Fruit fly (Drosophila melanogaster): ENCODE results near the gene CG10589.

Gene CG10589

DNA sequence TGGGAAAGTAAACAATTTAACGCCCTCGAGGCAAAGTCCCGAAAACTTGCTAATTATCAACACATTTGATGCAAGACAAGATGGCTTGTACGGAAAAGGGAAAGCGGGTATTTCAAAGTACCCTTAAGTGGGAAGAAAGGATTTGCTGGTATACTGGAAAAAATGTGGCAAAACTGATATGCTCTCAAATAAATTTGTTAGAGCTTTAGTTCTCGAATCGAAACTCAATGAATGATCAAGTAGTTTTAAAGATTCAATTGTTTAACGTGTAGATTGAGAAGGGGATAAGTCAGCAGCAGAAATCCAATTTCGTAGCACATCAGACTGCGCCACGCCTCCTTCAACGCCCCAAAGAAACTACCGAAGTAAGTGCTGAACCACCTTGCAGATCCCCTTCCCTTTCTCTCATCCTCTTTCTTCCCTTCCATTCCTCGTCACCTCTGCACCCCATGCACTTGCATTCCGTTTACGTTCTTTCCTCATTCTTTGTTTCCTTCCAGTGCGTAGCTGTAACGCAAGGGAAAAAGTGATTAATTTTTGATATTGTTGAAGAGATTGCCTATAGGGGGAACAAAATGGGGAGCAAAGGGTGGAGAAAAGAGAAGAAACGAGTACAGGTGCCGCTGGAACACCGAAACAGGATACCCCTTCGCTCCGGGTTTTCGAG lies 10.5 kb upstream of the CG10589 start:
- TF ChIP-seq CG12768 (GFP tag; optimal IDR thresholded peaks at IDR 0.05) (no peak), Mnt (GFP tag; optimal IDR thresholded peaks at IDR 0.05) (no peak), Crg-1 (GFP tag; optimal IDR thresholded peaks at IDR 0.05) (no peak), Hr96 (GFP tag; optimal IDR thresholded peaks at IDR 0.05) (no peak)

DNA sequence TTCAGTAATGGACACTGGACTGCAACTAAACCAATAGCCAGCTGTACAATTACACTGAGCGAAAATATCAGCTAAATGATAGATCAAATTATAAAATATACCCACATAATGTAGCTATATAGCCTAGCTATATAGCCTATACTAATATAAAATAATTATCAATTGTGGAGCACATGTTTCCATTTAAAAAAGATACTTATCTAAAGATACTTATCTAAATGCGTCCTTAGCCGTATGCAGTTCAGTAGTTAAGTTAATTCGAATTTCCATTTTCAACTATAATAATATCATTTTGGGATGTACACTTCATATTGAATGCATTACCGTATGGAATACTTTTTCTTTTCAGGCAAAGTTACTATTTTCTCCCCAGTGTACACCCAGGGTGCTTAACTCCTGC lies 8.7 kb upstream of the CG10589 start:
- no peak for TF ChIP-seq CG11617 (GFP tag; optimal IDR thresholded peaks at IDR 0.05)
- TF ChIP-seq Hr96 (GFP tag; optimal IDR thresholded peaks at IDR 0.05), result no peak
- TF ChIP-seq CG7045 (GFP tag; optimal IDR thresholded peaks at IDR 0.05), result no peak
- TF ChIP-seq CG1620 (GFP tag; optimal IDR thresholded peaks at IDR 0.05), result no peak
- no peak for TF ChIP-seq CG7101 (tag; optimal IDR thresholded peaks at IDR 0.05)
- no peak for TF ChIP-seq cic (GFP tag; optimal IDR thresholded peaks at IDR 0.05)

DNA sequence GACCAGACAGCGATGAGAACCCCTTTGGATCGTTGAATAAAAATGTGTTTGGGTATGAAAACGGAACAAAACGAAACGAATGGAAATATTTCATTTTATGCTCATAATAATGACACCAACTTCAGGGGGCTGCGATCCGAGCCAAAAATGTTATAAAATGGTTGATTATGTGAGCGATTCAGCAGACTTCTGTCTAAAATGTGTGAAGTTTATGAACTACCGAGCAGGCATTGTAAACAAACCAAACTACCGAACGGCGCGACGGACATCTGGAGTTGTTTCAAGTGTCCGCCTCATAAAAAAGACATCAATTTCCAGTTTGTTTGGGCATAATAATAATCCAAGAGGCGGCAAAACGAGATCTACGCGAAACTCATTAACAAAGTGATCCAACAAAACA lies 7.1 kb upstream of the CG10589 start:
- TF ChIP-seq CG7101 (tag; optimal IDR thresholded peaks at IDR 0.05) (no peak), CG14711 (tag; optimal IDR thresholded peaks at IDR 0.05) (no peak), cnc (optimal IDR thresholded peaks at IDR 0.05) (no peak), Clk (GFP tag; optimal IDR thresholded peaks at IDR 0.05) (no peak), kay (GFP tag; ENCODE audit: borderline replicate concordance) (no peak), ovo (GFP tag; optimal IDR thresholded peaks at IDR 0.05) (no peak), CG33017 (tag; optimal IDR thresholded peaks at IDR 0.05) (no peak), pad (GFP tag; optimal IDR thresholded peaks at IDR 0.05) (no peak), Mnt (GFP tag; optimal IDR thresholded peaks at IDR 0.05) (no peak), CG11617 (GFP tag; optimal IDR thresholded peaks at IDR 0.05) (no peak), bab1 (GFP tag; optimal IDR thresholded peaks at IDR 0.05) (no peak), toe (GFP tag; optimal IDR thresholded peaks at IDR 0.05) (no peak), CG7045 (GFP tag; optimal IDR thresholded peaks at IDR 0.05) (no peak), cic (GFP tag; optimal IDR thresholded peaks at IDR 0.05) (no peak), Hr96 (GFP tag; optimal IDR thresholded peaks at IDR 0.05) (no peak), tj (GFP tag; optimal IDR thresholded peaks at IDR 0.05) (no peak), CG1620 (GFP tag; optimal IDR thresholded peaks at IDR 0.05) (no peak)

DNA sequence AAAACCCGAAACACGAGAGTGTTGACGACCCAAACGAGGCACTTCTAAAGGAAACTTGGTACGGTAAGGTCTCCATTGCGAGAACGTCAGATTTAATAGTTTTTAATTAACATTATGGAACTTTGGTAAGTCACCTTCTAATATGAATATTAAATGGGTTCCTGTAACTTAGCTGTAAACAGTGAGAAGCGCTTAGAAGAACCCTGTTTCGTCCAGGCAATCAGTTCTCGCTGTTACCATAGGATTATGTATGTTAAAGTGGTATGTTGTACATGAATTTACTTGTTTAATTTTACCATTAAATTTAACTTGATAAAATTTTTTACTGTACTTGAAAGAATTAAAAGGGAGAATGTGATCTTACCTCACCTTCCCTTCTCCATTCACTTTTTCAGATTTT lies 5.8 kb upstream of the CG10589 start:
- TF ChIP-seq ovo (GFP tag; optimal IDR thresholded peaks at IDR 0.05) (no peak), CG1620 (GFP tag; optimal IDR thresholded peaks at IDR 0.05) (no peak), bab1 (GFP tag; optimal IDR thresholded peaks at IDR 0.05) (no peak), cic (GFP tag; optimal IDR thresholded peaks at IDR 0.05) (no peak), Clk (GFP tag; optimal IDR thresholded peaks at IDR 0.05) (no peak), CG7101 (tag; optimal IDR thresholded peaks at IDR 0.05) (no peak), cnc (optimal IDR thresholded peaks at IDR 0.05) (no peak), CG5204 (GFP tag; optimal IDR thresholded peaks at IDR 0.05) (no peak), Mnt (GFP tag; optimal IDR thresholded peaks at IDR 0.05) (no peak), kay (GFP tag; ENCODE audit: borderline replicate concordance) (no peak), Hr96 (GFP tag; optimal IDR thresholded peaks at IDR 0.05) (no peak), pad (GFP tag; optimal IDR thresholded peaks at IDR 0.05) (no peak), CG7045 (GFP tag; optimal IDR thresholded peaks at IDR 0.05) (no peak)

DNA sequence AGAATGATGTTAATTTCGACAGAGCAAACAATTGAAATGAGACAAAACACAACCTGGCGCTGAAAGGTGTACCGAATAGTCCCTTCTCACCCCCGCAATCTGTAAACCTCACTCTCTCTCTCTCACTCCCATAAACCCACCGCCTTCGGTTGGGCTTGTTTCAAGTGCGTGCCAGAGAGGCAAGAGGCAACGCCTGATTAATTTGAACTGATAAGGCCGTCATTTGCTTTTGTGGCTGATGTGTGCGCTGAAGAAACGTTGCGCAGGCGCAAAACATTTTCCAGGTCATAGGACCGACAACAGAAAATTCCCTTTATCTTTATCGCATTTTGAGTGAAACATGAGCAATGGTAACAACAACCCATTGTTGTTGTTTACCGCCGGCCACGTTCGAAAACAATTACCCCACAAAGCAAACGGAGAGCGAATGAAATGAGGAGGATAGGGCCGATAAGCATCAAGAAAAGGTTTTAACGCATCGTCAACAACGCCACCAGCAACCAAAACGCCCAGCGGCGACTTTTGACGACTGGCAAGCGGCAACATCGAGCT lies 5.3 kb upstream of the CG10589 start:
- TF ChIP-seq CG33017 (tag; optimal IDR thresholded peaks at IDR 0.05), result no peak
- TF ChIP-seq CG14711 (tag; optimal IDR thresholded peaks at IDR 0.05), result no peak
- no peak for TF ChIP-seq Clk (GFP tag; optimal IDR thresholded peaks at IDR 0.05)
- no peak for TF ChIP-seq CG11617 (GFP tag; optimal IDR thresholded peaks at IDR 0.05)
- no peak for TF ChIP-seq Hr96 (GFP tag; optimal IDR thresholded peaks at IDR 0.05)
- no peak for TF ChIP-seq CG7101 (tag; optimal IDR thresholded peaks at IDR 0.05)
- no peak for TF ChIP-seq Mnt (GFP tag; optimal IDR thresholded peaks at IDR 0.05)
- no peak for TF ChIP-seq CG5204 (GFP tag; optimal IDR thresholded peaks at IDR 0.05)
- TF ChIP-seq bab1 (GFP tag; optimal IDR thresholded peaks at IDR 0.05), result no peak
- TF ChIP-seq CG12768 (GFP tag; optimal IDR thresholded peaks at IDR 0.05), result no peak
- no peak for TF ChIP-seq cnc (optimal IDR thresholded peaks at IDR 0.05)

DNA sequence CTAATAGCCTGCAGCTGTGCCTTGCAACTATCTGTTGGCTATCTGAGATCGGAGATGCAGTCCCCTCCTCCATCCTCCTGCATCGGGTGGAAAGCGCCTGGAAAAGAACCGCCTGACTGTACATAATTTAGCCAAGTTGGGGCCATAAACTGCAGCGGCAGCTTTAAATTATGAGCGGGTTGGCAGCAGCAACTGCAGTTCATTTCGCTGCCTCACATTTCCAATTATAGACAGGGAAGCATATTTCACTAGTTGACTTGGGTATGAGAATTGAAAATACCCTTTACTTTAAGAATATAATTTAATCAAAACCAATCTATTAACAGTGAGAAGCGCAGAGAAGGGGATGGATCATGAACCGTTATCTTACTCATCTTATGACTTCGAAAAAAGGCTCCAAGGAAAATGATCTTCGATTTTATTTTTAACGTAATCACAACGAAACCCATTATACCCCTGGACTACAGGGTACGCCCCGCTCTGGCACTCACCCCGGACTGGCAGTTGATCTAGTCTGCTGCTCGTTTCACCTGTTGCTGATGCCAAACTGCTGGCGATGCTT lies 4.5 kb upstream of the CG10589 start:
- TF ChIP-seq ovo (GFP tag; optimal IDR thresholded peaks at IDR 0.05) (no peak), tj (GFP tag; optimal IDR thresholded peaks at IDR 0.05) (peak; percentile 99), CG7101 (tag; optimal IDR thresholded peaks at IDR 0.05) (peak; percentile 23), bab1 (GFP tag; optimal IDR thresholded peaks at IDR 0.05) (peak; percentile 93), Clk (GFP tag; optimal IDR thresholded peaks at IDR 0.05) (no peak), CG5204 (GFP tag; optimal IDR thresholded peaks at IDR 0.05) (no peak), CG7045 (GFP tag; optimal IDR thresholded peaks at IDR 0.05) (no peak), pad (GFP tag; optimal IDR thresholded peaks at IDR 0.05) (peak; percentile 25), CG12768 (GFP tag; optimal IDR thresholded peaks at IDR 0.05) (no peak), cnc (optimal IDR thresholded peaks at IDR 0.05) (no peak), Crg-1 (GFP tag; optimal IDR thresholded peaks at IDR 0.05) (peak; percentile 27), CG33017 (tag; optimal IDR thresholded peaks at IDR 0.05) (no peak), Hr96 (GFP tag; optimal IDR thresholded peaks at IDR 0.05) (peak; percentile 7), Mnt (GFP tag; optimal IDR thresholded peaks at IDR 0.05) (no peak), kay (GFP tag; ENCODE audit: borderline replicate concordance) (no peak), CG14711 (tag; optimal IDR thresholded peaks at IDR 0.05) (peak; percentile 58), toe (GFP tag; optimal IDR thresholded peaks at IDR 0.05) (no peak), cic (GFP tag; optimal IDR thresholded peaks at IDR 0.05) (no peak), CG1620 (GFP tag; optimal IDR thresholded peaks at IDR 0.05) (peak; percentile 27), CG11617 (GFP tag; optimal IDR thresholded peaks at IDR 0.05) (no peak)
